Worm (Caenorhabditis elegans): ENCODE measurements around the gene F36A4.4.

DNA sequence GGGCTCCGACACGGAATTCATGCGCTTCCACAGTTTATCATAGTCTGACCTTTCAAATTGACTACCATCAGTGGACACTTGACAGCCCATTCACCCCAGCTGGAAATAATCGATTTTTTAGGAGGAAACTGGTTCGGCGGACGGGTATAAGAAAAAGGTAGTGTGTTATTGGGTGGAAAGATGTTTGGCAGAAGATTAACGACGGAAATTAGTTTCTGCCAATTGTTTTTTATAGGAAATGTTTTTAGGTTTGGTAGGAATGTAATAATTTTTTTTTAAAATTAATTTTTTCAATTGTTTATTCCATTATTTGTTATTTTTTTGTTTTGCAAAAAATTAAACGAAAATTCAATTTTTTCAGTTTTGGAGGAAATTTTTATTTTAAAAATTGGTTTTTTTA, 31.6 kb downstream of the F36A4.4 start, which contains the start of gene F15E6.9:
- TF ChIP-seq hmg-4 (GFP tag; optimal IDR thresholded peaks at IDR 0.05) (no peak), hmbx-1 (tag; optimal IDR thresholded peaks at IDR 0.05) (no peak), flt-1 (GFP tag; IDR thresholded peaks at IDR 0.05) (no peak), ceh-13 (GFP tag; optimal IDR thresholded peaks at IDR 0.05) (no peak)

Data from whole organism, early embryonic.